Worm (Caenorhabditis elegans): ENCODE data around the gene W08E12.8.

The W08E12.8 gene

DNA sequence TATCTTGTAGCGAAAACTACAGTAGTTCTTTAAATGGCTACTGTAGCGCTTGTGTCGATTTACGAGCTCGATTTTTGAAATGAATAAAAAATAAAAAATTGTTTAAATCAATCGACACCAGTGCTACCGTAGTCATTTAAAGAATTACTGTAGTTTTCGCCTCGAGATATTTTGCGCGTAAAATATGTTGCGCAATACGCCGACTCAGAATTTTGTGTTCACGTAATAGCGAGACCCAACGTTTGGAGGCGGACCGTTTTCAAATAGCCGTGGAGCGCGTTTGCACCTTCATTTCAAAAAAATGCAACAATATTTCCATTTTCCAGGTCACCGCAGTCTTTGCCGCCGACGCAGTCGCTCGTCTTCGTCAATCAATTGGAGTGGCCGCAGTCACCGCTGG, 32.0 kb upstream of the W08E12.8 start:
- TF ChIP-seq R02D3.7 (tag; optimal IDR thresholded peaks at IDR 0.05) (no peak), ZK546.5 (tag; optimal IDR thresholded peaks at IDR 0.05) (no peak), ztf-11 (tag; optimal IDR thresholded peaks at IDR 0.05) (no peak), sma-9 (GFP tag; optimal IDR thresholded peaks at IDR 0.05) (no peak), sma-9 (tag; optimal IDR thresholded peaks at IDR 0.05) (no peak), C34F6.9 (tag; optimal IDR thresholded peaks at IDR 0.05) (no peak), peb-1 (tag; optimal IDR thresholded peaks at IDR 0.05) (no peak), lin-11 (tag; optimal IDR thresholded peaks at IDR 0.05) (no peak), mdl-1 (tag; optimal IDR thresholded peaks at IDR 0.05) (no peak), aly-2 (tag; optimal IDR thresholded peaks at IDR 0.05) (no peak), crh-2 (tag; optimal IDR thresholded peaks at IDR 0.05) (no peak), unc-62 (GFP tag; optimal IDR thresholded peaks at IDR 0.05) (no peak), zag-1 (tag; optimal IDR thresholded peaks at IDR 0.05) (no peak), elt-1 (tag; optimal IDR thresholded peaks at IDR 0.05) (no peak), nhr-6 (tag; optimal IDR thresholded peaks at IDR 0.05) (no peak)

DNA sequence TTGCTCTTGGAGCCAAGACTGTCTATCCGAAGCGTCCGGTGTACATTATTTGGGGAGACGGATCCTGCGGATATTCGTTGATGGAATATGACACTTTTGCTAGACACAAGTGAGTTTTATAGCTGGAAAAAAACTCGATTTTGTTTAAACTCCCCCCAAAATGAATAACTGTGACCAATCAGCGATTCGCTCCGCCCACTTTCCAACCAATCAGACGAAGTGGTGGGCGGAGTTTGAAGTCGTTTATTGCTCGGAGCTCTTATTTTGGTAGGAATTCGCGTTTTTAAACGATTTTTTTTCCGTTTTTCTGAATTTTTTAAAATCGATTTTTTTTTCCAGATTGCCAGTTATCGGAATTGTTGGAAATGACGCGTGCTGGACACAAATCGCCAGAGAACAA, 30.4 kb upstream of the W08E12.8 start:
- TF ChIP-seq elt-1 (tag; optimal IDR thresholded peaks at IDR 0.05) (no peak), ceh-82 (tag; optimal IDR thresholded peaks at IDR 0.05) (no peak), nhr-237 (tag; optimal IDR thresholded peaks at IDR 0.05) (no peak), mbf-1 (tag; optimal IDR thresholded peaks at IDR 0.05) (no peak), dmd-4 (tag; optimal IDR thresholded peaks at IDR 0.05) (no peak), ceh-16 (tag; optimal IDR thresholded peaks at IDR 0.05) (no peak), ama-1 (optimal IDR thresholded peaks at IDR 0.05) (no peak)

DNA sequence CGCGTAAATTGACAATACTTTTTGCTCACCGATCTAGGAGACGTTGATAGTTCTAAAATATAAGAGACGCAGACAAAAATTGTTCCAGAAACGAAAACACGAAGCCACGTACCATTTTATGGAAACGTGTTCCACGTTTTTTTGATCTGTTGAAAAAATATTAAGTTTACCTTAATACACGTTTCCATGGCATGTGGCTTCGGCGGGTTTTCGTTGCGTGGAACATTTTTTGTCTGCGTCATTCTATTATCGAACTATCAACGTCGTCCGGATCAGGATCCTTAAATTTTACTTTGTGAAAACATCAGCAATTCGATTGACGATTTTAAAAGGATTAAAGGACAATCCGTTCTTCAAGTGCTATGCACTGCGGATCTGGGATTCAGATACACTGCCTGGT, 26.5 kb upstream of the W08E12.8 start, which contains the start of gene T26C12.2:
TSS of gene T26C12.2 (minus strand) at position 101 of the 400 bp plus-strand sequence.
- no peak for TF ChIP-seq sem-4 (tag; optimal IDR thresholded peaks at IDR 0.05)
- TF ChIP-seq nhr-10 (tag; optimal IDR thresholded peaks at IDR 0.05), result no peak
- no peak for TF ChIP-seq lin-13 (GFP tag; optimal IDR thresholded peaks at IDR 0.05)
- TF ChIP-seq mab-5 (tag; optimal IDR thresholded peaks at IDR 0.05), result no peak
- no peak for TF ChIP-seq lsy-2 (tag; optimal IDR thresholded peaks at IDR 0.05)
- no peak for TF ChIP-seq mbf-1 (tag; optimal IDR thresholded peaks at IDR 0.05)
- no peak for TF ChIP-seq unc-39 (tag; optimal IDR thresholded peaks at IDR 0.05)
- TF ChIP-seq alr-1 (tag; optimal IDR thresholded peaks at IDR 0.05), result no peak
- no peak for TF ChIP-seq F13H6.1 (tag; optimal IDR thresholded peaks at IDR 0.05)
- no peak for TF ChIP-seq crh-2 (tag; optimal IDR thresholded peaks at IDR 0.05)
- no peak for TF ChIP-seq lin-11 (tag; optimal IDR thresholded peaks at IDR 0.05)
- no peak for TF ChIP-seq snpc-4 (tag; optimal IDR thresholded peaks at IDR 0.05)
- TF ChIP-seq sma-3 (GFP tag; optimal IDR thresholded peaks at IDR 0.05), result no peak
- TF ChIP-seq nhr-25 (tag; optimal IDR thresholded peaks at IDR 0.05), result no peak

DNA sequence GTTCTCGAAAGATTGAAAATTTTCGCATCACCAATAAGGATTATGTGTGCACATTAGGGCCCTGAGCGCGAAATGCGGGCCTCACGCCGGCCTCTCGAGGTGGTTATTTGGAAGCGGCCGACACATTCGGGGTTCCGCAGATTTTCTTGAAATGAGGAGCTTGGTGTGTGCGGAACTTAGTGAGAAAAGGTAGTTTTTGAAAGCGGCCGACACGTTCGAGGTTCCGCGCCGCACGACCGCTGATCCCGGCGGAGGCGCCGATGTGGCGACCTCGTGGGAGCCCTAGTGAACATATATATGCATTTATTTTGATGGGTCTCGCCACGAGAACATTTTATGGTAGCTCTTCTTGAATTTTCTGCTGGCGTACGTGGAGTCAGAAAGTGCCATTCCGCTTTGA, 25.3 kb upstream of the W08E12.8 start:
- TF ChIP-seq ZK546.5 (tag; optimal IDR thresholded peaks at IDR 0.05) (no peak), R02D3.7 (tag; optimal IDR thresholded peaks at IDR 0.05) (no peak), alr-1 (tag; optimal IDR thresholded peaks at IDR 0.05) (no peak), mab-5 (tag; optimal IDR thresholded peaks at IDR 0.05) (no peak), nhr-129 (tag; optimal IDR thresholded peaks at IDR 0.05) (no peak), blmp-1 (tag; optimal IDR thresholded peaks at IDR 0.05; ENCODE audit: insufficient read depth) (no peak), C34F6.9 (tag; optimal IDR thresholded peaks at IDR 0.05) (no peak), fos-1 (tag; optimal IDR thresholded peaks at IDR 0.05) (no peak), ztf-11 (tag; optimal IDR thresholded peaks at IDR 0.05) (no peak)

DNA sequence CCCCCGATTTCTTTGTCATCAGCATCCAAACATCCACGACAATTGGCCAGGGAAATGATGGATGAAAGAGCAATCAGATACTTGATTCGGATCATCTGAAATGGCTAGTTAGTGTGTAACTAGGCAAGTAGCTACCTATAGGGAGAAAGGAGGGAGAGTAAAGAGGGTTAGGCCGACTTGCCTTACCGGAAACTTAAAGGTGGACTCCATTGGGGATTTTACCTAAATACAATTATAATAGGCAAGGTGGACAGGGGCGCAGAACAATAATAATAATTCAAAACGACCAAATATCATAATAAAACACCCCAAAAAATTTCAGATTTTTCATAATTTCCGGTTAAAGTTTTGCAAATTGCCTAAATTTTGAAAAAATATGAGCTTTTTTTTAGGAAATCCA, 24.6 kb upstream of the W08E12.8 start, which contains the start of gene clec-173:
TSS of gene clec-173 (minus strand) at position 101 of the 400 bp plus-strand sequence.
- TF ChIP-seq sma-3 (GFP tag; optimal IDR thresholded peaks at IDR 0.05), result no peak
- no peak for TF ChIP-seq blmp-1 (tag; optimal IDR thresholded peaks at IDR 0.05; ENCODE audit: insufficient read depth)
- TF ChIP-seq ceh-16 (tag; optimal IDR thresholded peaks at IDR 0.05), result no peak
- no peak for TF ChIP-seq sma-9 (GFP tag; optimal IDR thresholded peaks at IDR 0.05)
- no peak for TF ChIP-seq sma-9 (tag; optimal IDR thresholded peaks at IDR 0.05)
- no peak for TF ChIP-seq C34F6.9 (tag; optimal IDR thresholded peaks at IDR 0.05)
- no peak for TF ChIP-seq nhr-11 (tag; optimal IDR thresholded peaks at IDR 0.05)
- TF ChIP-seq unc-39 (tag; optimal IDR thresholded peaks at IDR 0.05), result no peak
- TF ChIP-seq nhr-25 (tag; optimal IDR thresholded peaks at IDR 0.05), result no peak
- TF ChIP-seq mab-5 (tag; optimal IDR thresholded peaks at IDR 0.05), result no peak
- no peak for TF ChIP-seq ama-1 (optimal IDR thresholded peaks at IDR 0.05)
- no peak for TF ChIP-seq alr-1 (tag; optimal IDR thresholded peaks at IDR 0.05)

Measured in whole organism, L2 larva.